Worm (Caenorhabditis elegans) whole organism, late embryonic: Measurements from ENCODE around the gene lgc-16.

Experiments used
- ama-1 ChIP-seq: fragments of 150-350 bp; optimal IDR thresholded peaks from 2 replicates; lab custom pipeline; 2014
- ceh-31 ChIP-seq: sonication (generic microtip); optimal IDR thresholded peaks from 2 replicates; lab custom pipeline; 2016; ENCODE audit warnings: missing genetic modification characterization, missing compliant biosample characterization
- dve-1 ChIP-seq: sonication (generic microtip); optimal IDR thresholded peaks from 2 replicates; lab custom pipeline; 2017; ENCODE audit warnings: antibody characterized with exemption, mild to moderate bottlenecking, missing genetic modification characterization, missing compliant biosample characterization
- gmeb-2 ChIP-seq: sonication (generic microtip); optimal IDR thresholded peaks from 2 replicates; lab custom pipeline; 2016; ENCODE audit warnings: missing genetic modification characterization, inconsistent platforms, missing compliant biosample characterization
- hlh-15 ChIP-seq: sonication (generic microtip); optimal IDR thresholded peaks from 2 replicates; lab custom pipeline; 2016; ENCODE audit warnings: missing genetic modification characterization, missing compliant biosample characterization
- hlh-30 ChIP-seq: sonication (generic microtip); optimal IDR thresholded peaks from 2 replicates; lab custom pipeline; 2017; ENCODE audit warnings: antibody characterized with exemption, missing genetic modification characterization, missing compliant biosample characterization; ENCODE audit not compliant: insufficient read depth
- madf-2 ChIP-seq: sonication (generic microtip); optimal IDR thresholded peaks from 2 replicates; lab custom pipeline; 2017; ENCODE audit warnings: missing genetic modification characterization, missing compliant biosample characterization
- nfya-1 ChIP-seq: sonication (generic microtip); optimal IDR thresholded peaks from 2 replicates; lab custom pipeline; 2017; ENCODE audit warnings: missing genetic modification characterization, mild to moderate bottlenecking, missing compliant biosample characterization, antibody characterized with exemption, moderate library complexity
- pag-3 ChIP-seq: sonication (generic microtip); optimal IDR thresholded peaks from 2 replicates; lab custom pipeline; 2016; ENCODE audit warnings: missing compliant biosample characterization, missing genetic modification characterization, borderline replicate concordance
- pqm-1 ChIP-seq: sonication (generic microtip); optimal IDR thresholded peaks from 2 replicates; lab custom pipeline; 2016; ENCODE audit warnings: missing genetic modification characterization, missing compliant biosample characterization
- sdc-2 ChIP-seq: sonication (generic microtip); optimal IDR thresholded peaks from 2 replicates; lab custom pipeline; 2016; ENCODE audit warnings: missing genotype, missing genetic modification characterization, missing compliant biosample characterization
- sox-4 ChIP-seq: sonication (generic microtip); optimal IDR thresholded peaks from 2 replicates; lab custom pipeline; 2017; ENCODE audit warnings: mild to moderate bottlenecking, missing genetic modification characterization, inconsistent platforms, missing compliant biosample characterization
- unc-3 ChIP-seq, 2 experiments: fragments of 200-800 bp in 1 of 2; sonication (Bioruptor generic) in 1 of 2; sonication (generic microtip) in 1 of 2; conservative IDR thresholded peaks in 1 of 2; optimal IDR thresholded peaks in 1 of 2; 2 replicates each; pipeline versions ENCODE4 v1.3.6 to Lab custom; 2016 to 2022; ENCODE audit warnings: missing compliant biosample characterization in 2 of 2, missing genetic modification characterization in 2 of 2, missing genetic modification reagents in 1 of 2
- ztf-16 ChIP-seq: sonication (generic microtip); optimal IDR thresholded peaks from 2 replicates; lab custom pipeline; 2017; ENCODE audit warnings: missing genetic modification characterization, missing compliant biosample characterization

ce11 chrX:12158641-12159040, 40.2 kb downstream of the lgc-16 start:
- TF ChIP-seq sdc-2 (tag; lab: Kevin White, UChicago) (no peak), sox-4 (tag; lab: Kevin White, UChicago) (no peak), ztf-16 (tag; lab: Kevin White, UChicago) (no peak), unc-3 (GFP tag; conservative IDR thresholded peaks at IDR 0.05; lab: Robert Waterston, UW) (no peak), unc-3 (tag; optimal IDR thresholded peaks at IDR 0.05; lab: Kevin White, UChicago) (no peak), dve-1 (tag; lab: Kevin White, UChicago) (no peak), hlh-30 (tag; lab: Kevin White, UChicago) (no peak), nfya-1 (tag; lab: Kevin White, UChicago) (no peak), pag-3 (tag; lab: Kevin White, UChicago) (no peak), pqm-1 (tag; lab: Kevin White, UChicago) (no peak), ama-1 (lab: Kevin White, UChicago) (no peak), gmeb-2 (no peak), madf-2 (no peak), hlh-15 (tag; lab: Kevin White, UChicago) (no peak), ceh-31 (tag; lab: Kevin White, UChicago) (no peak)
